Worm (Caenorhabditis elegans) whole organism, L3 larva: Measurements from ENCODE around the gene M05D6.8.

ENCODE experiments used
- R02D3.7 ChIP-seq: fragments of 150-350 bp; optimal IDR thresholded peaks from 2 replicates; lab custom pipeline; 2014; ENCODE audit warnings: missing biosample characterization, missing genetic modification characterization
- ZK546.5 ChIP-seq: sonication (generic microtip); optimal IDR thresholded peaks from 2 replicates; lab custom pipeline; 2017; ENCODE audit warnings: missing biosample characterization, missing genetic modification characterization
- aly-2 ChIP-seq: fragments of 150-350 bp; optimal IDR thresholded peaks from 2 replicates; lab custom pipeline; 2014; ENCODE audit warnings: missing biosample characterization, missing genetic modification characterization
- ama-1 ChIP-seq: fragments of 150-350 bp; optimal IDR thresholded peaks from 2 replicates; lab custom pipeline; 2018
- ceh-16 ChIP-seq: sonication (generic microtip); optimal IDR thresholded peaks from 2 replicates; lab custom pipeline; 2017; ENCODE audit warnings: missing biosample characterization, missing genetic modification characterization
- ceh-28 ChIP-seq: fragments of 150-350 bp; optimal IDR thresholded peaks from 2 replicates; lab custom pipeline; 2014; ENCODE audit warnings: missing biosample characterization, missing genetic modification reagents, missing genetic modification characterization
- ceh-82 ChIP-seq: fragments of 150-350 bp; optimal IDR thresholded peaks from 2 replicates; lab custom pipeline; 2014; ENCODE audit warnings: missing biosample characterization, missing genetic modification characterization
- ceh-9 ChIP-seq: sonication (generic microtip); optimal IDR thresholded peaks from 2 replicates; lab custom pipeline; 2018; ENCODE audit warnings: missing biosample characterization, missing genetic modification characterization
- daf-12 ChIP-seq: fragments of 150-350 bp; optimal IDR thresholded peaks from 2 replicates; lab custom pipeline; 2014; ENCODE audit warnings: missing biosample characterization, missing genetic modification reagents, missing genetic modification characterization
- egl-27 ChIP-seq: sonication (generic microtip); optimal IDR thresholded peaks from 4 replicates; lab custom pipeline; 2017; ENCODE audit warnings: missing biosample characterization, missing genetic modification reagents, missing genetic modification characterization
- egl-5 ChIP-seq: fragments of 150-350 bp; optimal IDR thresholded peaks from 2 replicates; lab custom pipeline; 2017; ENCODE audit warnings: missing biosample characterization, missing genetic modification reagents, missing genetic modification characterization, inconsistent platforms
- elt-1 ChIP-seq: fragments of 150-350 bp; optimal IDR thresholded peaks from 2 replicates; lab custom pipeline; 2014; ENCODE audit warnings: missing biosample characterization, missing genetic modification characterization
- elt-2 ChIP-seq: sonication (generic microtip); optimal IDR thresholded peaks from 2 replicates; lab custom pipeline; 2016; ENCODE audit warnings: missing genetic modification reagents, mild to moderate bottlenecking, missing genetic modification characterization, missing compliant biosample characterization
- elt-3 ChIP-seq, 3 experiments: fragments of 150-350 bp in 1 of 3; sonication (generic microtip) in 2 of 3; optimal IDR thresholded peaks; 2 replicates in 2 of 3; 4 replicates in 1 of 3; lab custom pipeline; 2014 to 2017; ENCODE audit warnings: missing biosample characterization in 3 of 3, missing genetic modification characterization in 3 of 3
- eor-1 ChIP-seq, 2 experiments: fragments of 150-350 bp; optimal IDR thresholded peaks; 2 replicates each; lab custom pipeline; 2014 to 2018; ENCODE audit warnings: missing biosample characterization in 2 of 2, missing genetic modification characterization in 2 of 2
- fkh-10 ChIP-seq: sonication (generic microtip); optimal IDR thresholded peaks from 2 replicates; lab custom pipeline; 2017; ENCODE audit warnings: missing biosample characterization, missing genetic modification reagents, missing genetic modification characterization
- fos-1 ChIP-seq: fragments of 150-350 bp; optimal IDR thresholded peaks from 2 replicates; lab custom pipeline; 2014; ENCODE audit warnings: missing biosample characterization, missing genetic modification characterization
- hmg-11 ChIP-seq: sonication (generic microtip); optimal IDR thresholded peaks from 2 replicates; lab custom pipeline; 2016; ENCODE audit warnings: missing genetic modification characterization, missing compliant biosample characterization
- jun-1 ChIP-seq: fragments of 150-350 bp; optimal IDR thresholded peaks from 2 replicates; lab custom pipeline; 2014; ENCODE audit warnings: missing biosample characterization, missing genetic modification reagents, missing genetic modification characterization
- lin-39 ChIP-seq: fragments of 150-350 bp; optimal IDR thresholded peaks from 2 replicates; lab custom pipeline; 2018; ENCODE audit warnings: missing biosample characterization, missing genetic modification reagents, missing genetic modification characterization
- lsy-12 ChIP-seq: sonication (generic microtip); optimal IDR thresholded peaks from 2 replicates; lab custom pipeline; 2016; ENCODE audit warnings: mild to moderate bottlenecking, missing genetic modification characterization, missing compliant biosample characterization
- mdl-1 ChIP-seq: fragments of 150-350 bp; optimal IDR thresholded peaks from 2 replicates; lab custom pipeline; 2014; ENCODE audit warnings: missing biosample characterization, missing genetic modification characterization
- mml-1 ChIP-seq: fragments of 150-350 bp; sonication (generic microtip); optimal IDR thresholded peaks from 3 replicates; lab custom pipeline; 2014; ENCODE audit warnings: missing biosample characterization, missing genetic modification characterization
- nfya-1 ChIP-seq: sonication (generic microtip); optimal IDR thresholded peaks from 2 replicates; lab custom pipeline; 2017; ENCODE audit warnings: missing genetic modification characterization, mild to moderate bottlenecking, missing compliant biosample characterization, antibody characterized with exemption, moderate library complexity; ENCODE audit not compliant: insufficient read depth
- nhr-11 ChIP-seq: fragments of 150-350 bp; optimal IDR thresholded peaks from 2 replicates; lab custom pipeline; 2014; ENCODE audit warnings: missing biosample characterization, missing genetic modification characterization
- nhr-23 ChIP-seq: fragments of 150-350 bp; optimal IDR thresholded peaks from 2 replicates; lab custom pipeline; 2014; ENCODE audit warnings: missing biosample characterization, missing genetic modification reagents, missing genetic modification characterization
- nhr-237 ChIP-seq: fragments of 150-350 bp; optimal IDR thresholded peaks from 2 replicates; lab custom pipeline; 2014; ENCODE audit warnings: missing biosample characterization, missing genetic modification characterization
- nhr-25 ChIP-seq: sonication (generic microtip); optimal IDR thresholded peaks from 2 replicates; lab custom pipeline; 2017; ENCODE audit warnings: missing biosample characterization, missing genetic modification characterization
- nhr-28 ChIP-seq: fragments of 150-350 bp; optimal IDR thresholded peaks from 2 replicates; lab custom pipeline; 2014; ENCODE audit warnings: missing biosample characterization, missing genetic modification characterization
- nhr-43 ChIP-seq: sonication (generic microtip); optimal IDR thresholded peaks from 2 replicates; lab custom pipeline; 2016; ENCODE audit warnings: mild to moderate bottlenecking, missing genetic modification characterization, missing compliant biosample characterization; ENCODE audit not compliant: poor library complexity, severe bottlenecking
- nhr-67 ChIP-seq: fragments of 150-350 bp; optimal IDR thresholded peaks from 2 replicates; lab custom pipeline; 2014; ENCODE audit warnings: missing biosample characterization, missing genetic modification characterization
- nhr-76 ChIP-seq: fragments of 150-350 bp; sonication (generic microtip); optimal IDR thresholded peaks from 5 replicates; lab custom pipeline; 2014; ENCODE audit warnings: missing biosample characterization, missing genetic modification characterization
- nhr-77 ChIP-seq: fragments of 150-350 bp; optimal IDR thresholded peaks from 2 replicates; lab custom pipeline; 2014; ENCODE audit warnings: missing biosample characterization, missing genetic modification characterization
- pha-4 ChIP-seq: fragments of 150-350 bp; optimal IDR thresholded peaks from 2 replicates; lab custom pipeline; 2014; ENCODE audit warnings: missing biosample characterization, missing genetic modification reagents, missing genetic modification characterization
- pqm-1 ChIP-seq: fragments of 150-350 bp; optimal IDR thresholded peaks from 2 replicates; lab custom pipeline; 2017; ENCODE audit warnings: missing biosample characterization, missing genetic modification characterization, inconsistent platforms
- skn-1 ChIP-seq: fragments of 150-350 bp; optimal IDR thresholded peaks from 2 replicates; lab custom pipeline; 2014; ENCODE audit warnings: missing biosample characterization, missing genetic modification characterization
- snpc-4 ChIP-seq: fragments of 150-350 bp; optimal IDR thresholded peaks from 2 replicates; lab custom pipeline; 2014; ENCODE audit warnings: missing biosample characterization, missing genetic modification characterization
- tbx-2 ChIP-seq: sonication (generic microtip); optimal IDR thresholded peaks from 2 replicates; lab custom pipeline; 2016; ENCODE audit warnings: mild to moderate bottlenecking, missing genetic modification characterization, missing compliant biosample characterization
- unc-62 ChIP-seq: fragments of 150-350 bp; sonication (generic microtip); optimal IDR thresholded peaks from 4 replicates; lab custom pipeline; 2014; ENCODE audit warnings: missing biosample characterization, missing genetic modification reagents, missing genetic modification characterization
- zag-1 ChIP-seq: fragments of 150-350 bp; optimal IDR thresholded peaks from 2 replicates; lab custom pipeline; 2014; ENCODE audit warnings: missing biosample characterization, missing genetic modification characterization
- ztf-11 ChIP-seq: fragments of 150-350 bp; optimal IDR thresholded peaks from 2 replicates; lab custom pipeline; 2014; ENCODE audit warnings: missing biosample characterization, missing genetic modification characterization
- ztf-4 ChIP-seq: fragments of 150-350 bp; optimal IDR thresholded peaks from 2 replicates; lab custom pipeline; 2014; ENCODE audit warnings: missing biosample characterization, missing genetic modification characterization

Gene M05D6.8

ce11 chrII:8496184-8496583 is 25.1 kb upstream of the M05D6.8 start:
- TF ChIP-seq pha-4: no peak
- TF ChIP-seq egl-5 (tag; lab: Kevin White, UChicago): peak; percentile 13
- peak; percentile 31 for TF ChIP-seq lin-39 (tag; lab: Kevin White, UChicago)

- peak; percentile 1 for TF ChIP-seq nhr-25 (tag; lab: Kevin White, UChicago)
- TF ChIP-seq eor-1 (tag; optimal IDR thresholded peaks at IDR 0.05; lab: Kevin White, UChicago): no peak
- TF ChIP-seq elt-1 (tag; lab: Kevin White, UChicago): peak; percentile 51
Observed at ce11 chrII:8494228-8494717, 23.2 kb upstream of the M05D6.8 start, which contains the start of gene M05D6.9. M05D6.9 (plus strand) TSS chrII:8494278.

- TF ChIP-seq snpc-4 (no peak), nhr-25 (tag; lab: Kevin White, UChicago) (no peak), fos-1 (no peak), elt-1 (tag; lab: Kevin White, UChicago) (no peak), ama-1 (no peak)
Observed at ce11 chrII:8488123-8488522, 17.1 kb upstream of the M05D6.8 start.

- TF ChIP-seq mdl-1 (tag; lab: Kevin White, UChicago): no peak
- TF ChIP-seq fkh-10: no peak
- no peak for TF ChIP-seq eor-1 (tag; optimal IDR thresholded peaks at IDR 0.05; lab: Kevin White, UChicago)
- peak; percentile 46 for TF ChIP-seq nhr-43 (tag; lab: Kevin White, UChicago)
- TF ChIP-seq nhr-25 (tag; lab: Kevin White, UChicago): peak; percentile 63
- TF ChIP-seq R02D3.7 (tag; lab: Kevin White, UChicago): no peak
- no peak for TF ChIP-seq ceh-16
- peak; percentile 42 for TF ChIP-seq nhr-23 (tag; lab: Kevin White, UChicago)
- TF ChIP-seq daf-12 (tag; lab: Kevin White, UChicago): no peak
- TF ChIP-seq ZK546.5 (tag; lab: Kevin White, UChicago): no peak
- TF ChIP-seq elt-3 (tag; optimal IDR thresholded peaks at IDR 0.05; lab: Kevin White, UChicago): no peak
- no peak for TF ChIP-seq aly-2
- TF ChIP-seq pqm-1 (tag; lab: Kevin White, UChicago): peak; percentile 95
- TF ChIP-seq zag-1 (tag; lab: Kevin White, UChicago): no peak
- TF ChIP-seq nhr-77 (tag; lab: Kevin White, UChicago): no peak
- peak; percentile 93 for TF ChIP-seq elt-2 (tag; lab: Kevin White, UChicago)
- TF ChIP-seq jun-1 (tag; lab: Kevin White, UChicago): peak; percentile 16
- no peak for TF ChIP-seq nhr-28 (tag; lab: Kevin White, UChicago)
- TF ChIP-seq nhr-67: no peak
- no peak for TF ChIP-seq egl-5 (tag; lab: Kevin White, UChicago)
- no peak for TF ChIP-seq hmg-11
- TF ChIP-seq skn-1: peak; percentile 67
- no peak for TF ChIP-seq lsy-12
- TF ChIP-seq nfya-1 (tag; lab: Kevin White, UChicago): no peak
- no peak for TF ChIP-seq tbx-2
- TF ChIP-seq nhr-237: no peak
- TF ChIP-seq snpc-4: peak; percentile 9
- TF ChIP-seq ztf-11: no peak
- peak; percentile 11 for TF ChIP-seq pha-4
- no peak for TF ChIP-seq mml-1 (tag; lab: Kevin White, UChicago)
- no peak for TF ChIP-seq egl-27
- TF ChIP-seq ztf-4 (tag; lab: Kevin White, UChicago): peak; percentile 48
Observed at ce11 chrII:8485603-8486002, 14.6 kb upstream of the M05D6.8 start, which contains the start of gene gbh-2. gbh-2 (plus strand) TSS chrII:8485879.

ce11 chrII:8484546-8484945 is 13.5 kb upstream of the M05D6.8 start:
- TF ChIP-seq nfya-1 (tag; lab: Kevin White, UChicago) (peak; percentile 26), skn-1 (peak; percentile 32), ceh-28 (tag; lab: Kevin White, UChicago) (peak; percentile 31), nhr-76 (no peak), pqm-1 (tag; lab: Kevin White, UChicago) (peak; percentile 88), lin-39 (tag; lab: Kevin White, UChicago) (no peak), lsy-12 (no peak), nhr-237 (no peak), eor-1 (tag; optimal IDR thresholded peaks at IDR 0.05; lab: Kevin White, UChicago) (no peak), nhr-43 (tag; lab: Kevin White, UChicago) (peak; percentile 5), elt-2 (tag; lab: Kevin White, UChicago) (peak; percentile 96), ceh-16 (no peak), egl-27 (no peak), fkh-10 (no peak), nhr-11 (tag; lab: Kevin White, UChicago) (peak; percentile 33), ztf-11 (no peak), nhr-25 (tag; lab: Kevin White, UChicago) (peak; percentile 26), ceh-82 (tag; lab: Kevin White, UChicago) (no peak), ztf-4 (tag; lab: Kevin White, UChicago) (no peak), pha-4 (peak; percentile 67), nhr-28 (tag; lab: Kevin White, UChicago) (no peak), R02D3.7 (tag; lab: Kevin White, UChicago) (no peak), daf-12 (tag; lab: Kevin White, UChicago) (no peak), unc-62 (no peak), tbx-2 (no peak), ceh-9 (tag; lab: Kevin White, UChicago) (no peak), jun-1 (tag; lab: Kevin White, UChicago) (peak; percentile 33)
- TF ChIP-seq, all 47 proteins: peak for 10
